Worm (Caenorhabditis elegans) whole organism, L2 larva: ENCODE measurements around the gene elo-7.

ENCODE experiments used
- C34F6.9 ChIP-seq: fragments of 150-350 bp; optimal IDR thresholded peaks from 2 replicates; lab custom pipeline; 2014; ENCODE audit warnings: missing biosample characterization, missing genetic modification characterization
- F13H6.1 ChIP-seq: sonication (generic microtip); optimal IDR thresholded peaks from 2 replicates; lab custom pipeline; 2016; ENCODE audit warnings: missing genetic modification characterization, missing compliant biosample characterization
- R02D3.7 ChIP-seq: fragments of 150-350 bp; optimal IDR thresholded peaks from 2 replicates; lab custom pipeline; 2014; ENCODE audit warnings: missing biosample characterization, missing genetic modification characterization
- ZK546.5 ChIP-seq: sonication (generic microtip); optimal IDR thresholded peaks from 2 replicates; lab custom pipeline; 2017; ENCODE audit warnings: missing biosample characterization, missing genetic modification characterization
- alr-1 ChIP-seq: fragments of 150-350 bp; optimal IDR thresholded peaks from 2 replicates; lab custom pipeline; 2014; ENCODE audit warnings: missing biosample characterization, missing genetic modification characterization
- aly-2 ChIP-seq: fragments of 150-350 bp; optimal IDR thresholded peaks from 2 replicates; lab custom pipeline; 2014; ENCODE audit warnings: missing biosample characterization, missing genetic modification characterization
- ama-1 ChIP-seq: fragments of 150-350 bp; optimal IDR thresholded peaks from 2 replicates; lab custom pipeline; 2018; ENCODE audit warnings: inconsistent platforms
- blmp-1 ChIP-seq: sonication (generic microtip); optimal IDR thresholded peaks from 2 replicates; lab custom pipeline; 2017; ENCODE audit warnings: missing genetic modification characterization, mild to moderate bottlenecking, missing compliant biosample characterization, antibody characterized with exemption, moderate library complexity; ENCODE audit not compliant: insufficient read depth
- ceh-16 ChIP-seq: fragments of 150-350 bp; optimal IDR thresholded peaks from 2 replicates; lab custom pipeline; 2014; ENCODE audit warnings: missing biosample characterization, missing genetic modification characterization
- ceh-82 ChIP-seq: fragments of 150-350 bp; optimal IDR thresholded peaks from 2 replicates; lab custom pipeline; 2014; ENCODE audit warnings: missing biosample characterization, missing genetic modification characterization
- crh-2 ChIP-seq: sonication (generic microtip); optimal IDR thresholded peaks from 2 replicates; lab custom pipeline; 2017; ENCODE audit warnings: missing biosample characterization, missing genetic modification characterization
- dmd-4 ChIP-seq: sonication (generic microtip); optimal IDR thresholded peaks from 2 replicates; lab custom pipeline; 2017; ENCODE audit warnings: missing biosample characterization, missing genetic modification characterization
- egl-27 ChIP-seq: sonication (generic microtip); optimal IDR thresholded peaks from 3 replicates; lab custom pipeline; 2017; ENCODE audit warnings: missing biosample characterization, missing genetic modification reagents, missing genetic modification characterization
- elt-1 ChIP-seq: fragments of 150-350 bp; optimal IDR thresholded peaks from 2 replicates; lab custom pipeline; 2014; ENCODE audit warnings: missing biosample characterization, missing genetic modification characterization
- elt-3 ChIP-seq: sonication (generic microtip); optimal IDR thresholded peaks from 2 replicates; lab custom pipeline; 2017; ENCODE audit warnings: missing biosample characterization, missing genetic modification characterization
- fos-1 ChIP-seq: fragments of 150-350 bp; optimal IDR thresholded peaks from 2 replicates; lab custom pipeline; 2014; ENCODE audit warnings: missing biosample characterization, missing genetic modification characterization
- gmeb-1 ChIP-seq: fragments of 150-350 bp; optimal IDR thresholded peaks from 2 replicates; lab custom pipeline; 2014; ENCODE audit warnings: missing biosample characterization, missing genetic modification characterization
- lin-11 ChIP-seq: fragments of 150-350 bp; sonication (generic microtip); optimal IDR thresholded peaks from 2 replicates; lab custom pipeline; 2014; ENCODE audit warnings: missing biosample characterization, missing genetic modification characterization, inconsistent platforms, mixed read lengths
- lin-13 ChIP-seq: fragments of 150-350 bp; optimal IDR thresholded peaks from 2 replicates; lab custom pipeline; 2014; ENCODE audit warnings: missing biosample characterization, missing genetic modification reagents, missing genetic modification characterization
- lin-39 ChIP-seq: fragments of 150-350 bp; optimal IDR thresholded peaks from 2 replicates; lab custom pipeline; 2014; ENCODE audit warnings: missing biosample characterization, missing genetic modification reagents, missing genetic modification characterization
- lsy-2 ChIP-seq, 2 experiments: fragments of 150-350 bp in 1 of 2; sonication (generic microtip) in 1 of 2; optimal IDR thresholded peaks; 2 replicates each; lab custom pipeline; 2014 to 2017; ENCODE audit warnings: missing biosample characterization in 2 of 2, missing genetic modification characterization in 2 of 2
- mab-5 ChIP-seq: fragments of 150-350 bp; optimal IDR thresholded peaks from 2 replicates; lab custom pipeline; 2014; ENCODE audit warnings: missing biosample characterization, missing genetic modification characterization
- mdl-1 ChIP-seq, 2 experiments: fragments of 150-350 bp in 1 of 2; sonication (generic microtip) in 1 of 2; optimal IDR thresholded peaks; 2 replicates each; lab custom pipeline; 2017; ENCODE audit warnings: missing biosample characterization in 2 of 2, missing genetic modification characterization in 2 of 2
- nhr-12 ChIP-seq: fragments of 150-350 bp; optimal IDR thresholded peaks from 2 replicates; lab custom pipeline; 2014; ENCODE audit warnings: missing biosample characterization, missing genetic modification characterization
- nhr-129 ChIP-seq: fragments of 150-350 bp; optimal IDR thresholded peaks from 2 replicates; lab custom pipeline; 2014; ENCODE audit warnings: missing biosample characterization, missing genetic modification characterization
- nhr-21 ChIP-seq: fragments of 150-350 bp; optimal IDR thresholded peaks from 2 replicates; lab custom pipeline; 2014; ENCODE audit warnings: missing biosample characterization, missing genetic modification characterization
- nhr-237 ChIP-seq: fragments of 150-350 bp; optimal IDR thresholded peaks from 2 replicates; lab custom pipeline; 2014; ENCODE audit warnings: missing biosample characterization, missing genetic modification characterization
- nhr-25 ChIP-seq: fragments of 150-350 bp; sonication (generic microtip); optimal IDR thresholded peaks from 3 replicates; lab custom pipeline; 2014; ENCODE audit warnings: missing biosample characterization, missing genetic modification characterization
- nhr-6 ChIP-seq: fragments of 150-350 bp; optimal IDR thresholded peaks from 2 replicates; lab custom pipeline; 2014; ENCODE audit warnings: missing biosample characterization, missing genetic modification characterization
- nhr-77 ChIP-seq: fragments of 150-350 bp; optimal IDR thresholded peaks from 2 replicates; lab custom pipeline; 2014; ENCODE audit warnings: missing biosample characterization, missing genetic modification characterization
- peb-1 ChIP-seq: fragments of 150-350 bp; optimal IDR thresholded peaks from 2 replicates; lab custom pipeline; 2014; ENCODE audit warnings: missing biosample characterization, missing genetic modification characterization
- sem-4 ChIP-seq: fragments of 150-350 bp; optimal IDR thresholded peaks from 2 replicates; lab custom pipeline; 2014; ENCODE audit warnings: missing biosample characterization, missing genetic modification reagents, missing genetic modification characterization
- skn-1 ChIP-seq: sonication (generic microtip); optimal IDR thresholded peaks from 2 replicates; lab custom pipeline; 2017; ENCODE audit warnings: missing biosample characterization, missing genetic modification characterization
- sma-3 ChIP-seq: sonication (generic microtip); optimal IDR thresholded peaks from 2 replicates; lab custom pipeline; 2016; ENCODE audit warnings: missing genetic modification reagents, missing genetic modification characterization, missing compliant biosample characterization
- sma-9 ChIP-seq, 2 experiments: fragments of 150-350 bp in 1 of 2; sonication (generic microtip) in 1 of 2; optimal IDR thresholded peaks; 2 replicates each; lab custom pipeline; 2014 to 2016; ENCODE audit warnings: missing genetic modification characterization in 2 of 2, mild to moderate bottlenecking in 1 of 2, missing biosample characterization in 1 of 2, missing compliant biosample characterization in 1 of 2, missing genetic modification reagents in 1 of 2, moderate library complexity in 1 of 2
- snpc-4 ChIP-seq: fragments of 150-350 bp; optimal IDR thresholded peaks from 2 replicates; lab custom pipeline; 2014; ENCODE audit warnings: missing biosample characterization, missing genetic modification characterization
- unc-39 ChIP-seq: fragments of 150-350 bp; optimal IDR thresholded peaks from 2 replicates; lab custom pipeline; 2014; ENCODE audit warnings: missing biosample characterization, missing genetic modification characterization
- unc-55 ChIP-seq: fragments of 150-350 bp; sonication (generic microtip); optimal IDR thresholded peaks from 3 replicates; lab custom pipeline; 2014; ENCODE audit warnings: missing biosample characterization, missing genetic modification reagents, missing genetic modification characterization
- unc-62 ChIP-seq: fragments of 150-350 bp; optimal IDR thresholded peaks from 2 replicates; lab custom pipeline; 2014; ENCODE audit warnings: missing biosample characterization, missing genetic modification reagents, missing genetic modification characterization
- ztf-1 ChIP-seq: fragments of 200-800 bp; sonication (Bioruptor generic); conservative IDR thresholded peaks from 2 replicates; pipeline ENCODE4 v1.3.6; 2022; ENCODE audit warnings: missing genetic modification characterization, missing compliant biosample characterization
- ztf-11 ChIP-seq: sonication (generic microtip); optimal IDR thresholded peaks from 2 replicates; lab custom pipeline; 2017; ENCODE audit warnings: missing biosample characterization, missing genetic modification characterization
- ztf-4 ChIP-seq: fragments of 150-350 bp; optimal IDR thresholded peaks from 2 replicates; lab custom pipeline; 2014; ENCODE audit warnings: missing biosample characterization, missing genetic modification characterization

Gene elo-7

ce11 chrIV:9511221-9511638, 18.5 kb upstream of the elo-7 start (continued):
- TF ChIP-seq mdl-1 (tag; optimal IDR thresholded peaks at IDR 0.05; lab: Kevin White, UChicago): peak; percentile 60 to 68
- TF ChIP-seq nhr-25 (tag; lab: Kevin White, UChicago): peak; percentile 81
- peak; percentile 66 for TF ChIP-seq ztf-4
- no peak for TF ChIP-seq alr-1 (tag; lab: Kevin White, UChicago)

- TF ChIP-seq sma-9 (GFP tag; optimal IDR thresholded peaks at IDR 0.05; lab: Kevin White, UChicago): peak; percentile 18
- TF ChIP-seq sma-9 (tag; optimal IDR thresholded peaks at IDR 0.05; lab: Kevin White, UChicago): no peak
- TF ChIP-seq unc-55: no peak
- TF ChIP-seq, all 48 proteins: peak for 1
Observed at ce11 chrIV:9511640-9512039, 18.1 kb upstream of the elo-7 start.

- TF ChIP-seq nhr-77 (no peak), nhr-129 (tag; lab: Kevin White, UChicago) (peak; percentile 13)
Observed at ce11 chrIV:9512836-9513235, 16.9 kb upstream of the elo-7 start, which contains the start of gene C33A12.3. TSS of gene C33A12.3 (minus strand) at chrIV:9513002.

- TF ChIP-seq nhr-129 (tag; lab: Kevin White, UChicago) (peak; percentile 73), C34F6.9 (tag; lab: Kevin White, UChicago) (peak; percentile 32), nhr-25 (tag; lab: Kevin White, UChicago) (peak; percentile 58), sem-4 (tag; lab: Kevin White, UChicago) (no peak), lin-13 (GFP tag; lab: Kevin White, UChicago) (peak; percentile 11), mdl-1 (tag; optimal IDR thresholded peaks at IDR 0.05; lab: Kevin White, UChicago) (no peak), ztf-4 (no peak), lin-11 (tag; lab: Kevin White, UChicago) (no peak), peb-1 (no peak), egl-27 (tag; lab: Kevin White, UChicago) (no peak), fos-1 (tag; lab: Kevin White, UChicago) (peak; percentile 41), nhr-237 (tag; lab: Kevin White, UChicago) (no peak), sma-9 (GFP tag; optimal IDR thresholded peaks at IDR 0.05; lab: Kevin White, UChicago) (peak; percentile 15), sma-9 (tag; optimal IDR thresholded peaks at IDR 0.05; lab: Kevin White, UChicago) (no peak), ZK546.5 (no peak), gmeb-1 (tag; lab: Kevin White, UChicago) (peak; percentile 28), snpc-4 (peak; percentile 67), alr-1 (tag; lab: Kevin White, UChicago) (no peak), crh-2 (tag; lab: Kevin White, UChicago) (peak; percentile 57), ztf-11 (tag; lab: Kevin White, UChicago) (no peak), nhr-12 (tag; lab: Kevin White, UChicago) (no peak), nhr-21 (tag; lab: Kevin White, UChicago) (peak; percentile 56), unc-62 (no peak), elt-1 (tag; lab: Kevin White, UChicago) (no peak), lin-39 (tag; lab: Kevin White, UChicago) (no peak), elt-3 (tag; lab: Kevin White, UChicago) (no peak), ztf-1 (GFP tag; lab: Robert Waterston, UW) (no peak), mab-5 (tag; lab: Kevin White, UChicago) (no peak), F13H6.1 (peak; percentile 35), unc-55 (peak; percentile 44), dmd-4 (tag; lab: Kevin White, UChicago) (no peak), skn-1 (tag; lab: Kevin White, UChicago) (no peak), ceh-16 (tag; lab: Kevin White, UChicago) (no peak), ceh-82 (tag; lab: Kevin White, UChicago) (no peak), lsy-2 (tag; optimal IDR thresholded peaks at IDR 0.05; lab: Kevin White, UChicago) (peak; percentile 14 to 40), nhr-6 (no peak), unc-39 (no peak), ama-1 (lab: Kevin White, UChicago) (peak; percentile 72), R02D3.7 (tag; lab: Kevin White, UChicago) (no peak), aly-2 (tag; lab: Kevin White, UChicago) (no peak), blmp-1 (tag; lab: Kevin White, UChicago) (peak; percentile 94), sma-3 (GFP tag; lab: Kevin White, UChicago) (peak; percentile 61)
Observed at ce11 chrIV:9513360-9513777, 16.4 kb upstream of the elo-7 start.
